Worm (Caenorhabditis elegans) whole organism, L4 larva: Measurements from ENCODE around the gene hic-1.

Experiments used
- D1046.2 ChIP-seq: fragments of 200-800 bp; sonication (Bioruptor generic); IDR thresholded peaks from 2 replicates; pipeline ENCODE4 v1.3.6; 2022; ENCODE audit warnings: missing genetic modification characterization, missing compliant biosample characterization
- F10B5.3 ChIP-seq: sonication (generic microtip); optimal IDR thresholded peaks from 2 replicates; lab custom pipeline; 2016; ENCODE audit warnings: mild to moderate bottlenecking, missing genetic modification characterization, missing compliant biosample characterization
- F26F4.8 ChIP-seq: fragments of 200-800 bp; sonication (Bioruptor generic); conservative IDR thresholded peaks from 2 replicates; pipeline ENCODE4 v1.3.6; 2022; ENCODE audit warnings: missing genetic modification characterization, missing compliant biosample characterization
- F49E8.2 ChIP-seq: sonication (generic microtip); optimal IDR thresholded peaks from 2 replicates; lab custom pipeline; 2016; ENCODE audit warnings: missing compliant biosample characterization, mild to moderate bottlenecking, missing genetic modification characterization, borderline replicate concordance
- R02D3.7 ChIP-seq: fragments of 150-350 bp; sonication (generic microtip); optimal IDR thresholded peaks from 3 replicates; lab custom pipeline; 2014; ENCODE audit warnings: missing biosample characterization, missing genetic modification characterization
- T26A8.4 ChIP-seq: fragments of 200-800 bp; sonication (Bioruptor generic); IDR thresholded peaks from 2 replicates; pipeline ENCODE4 v1.3.6; 2022; ENCODE audit warnings: missing genetic modification characterization, missing compliant biosample characterization
- Y5F2A.4 ChIP-seq: fragments of 200-800 bp; sonication (Bioruptor generic); optimal IDR thresholded peaks from 2 replicates; lab custom pipeline; 2018; ENCODE audit warnings: mild to moderate bottlenecking, missing genetic modification characterization, missing compliant biosample characterization
- Y75B8A.6 ChIP-seq: fragments of 200-800 bp; sonication (Bioruptor generic); IDR thresholded peaks from 2 replicates; pipeline ENCODE4 v1.3.6; 2022; ENCODE audit warnings: missing genetic modification reagents, missing genetic modification characterization, missing compliant biosample characterization
- ZK546.5 ChIP-seq, 2 experiments: sonication (generic microtip); optimal IDR thresholded peaks; 2 replicates each; lab custom pipeline; 2017; ENCODE audit warnings: missing biosample characterization in 2 of 2, missing genetic modification characterization in 2 of 2
- aha-1 ChIP-seq: fragments of 150-350 bp; peaks from one replicate; lab custom pipeline; 2014; ENCODE audit warnings: missing biosample characterization, missing genetic modification characterization
- attf-4 ChIP-seq: sonication (generic microtip); optimal IDR thresholded peaks from 3 replicates; lab custom pipeline; 2017; ENCODE audit warnings: missing biosample characterization, missing genetic modification characterization
- ceh-20 ChIP-seq: fragments of 200-800 bp; sonication (Bioruptor generic); IDR thresholded peaks from 2 replicates; pipeline ENCODE4 v1.3.6; 2022; ENCODE audit warnings: missing genetic modification reagents, missing genetic modification characterization, missing compliant biosample characterization
- ceh-44 ChIP-seq: fragments of 200-800 bp; sonication (Bioruptor generic); IDR thresholded peaks from 2 replicates; pipeline ENCODE4 v1.3.6; 2022; ENCODE audit warnings: missing genetic modification reagents, missing genetic modification characterization, missing compliant biosample characterization
- ces-1 ChIP-seq: fragments of 150-350 bp; sonication (generic microtip); optimal IDR thresholded peaks from 4 replicates; lab custom pipeline; 2014; ENCODE audit warnings: missing biosample characterization, missing genetic modification reagents, missing genetic modification characterization
- cey-2 ChIP-seq: sonication (generic microtip); optimal IDR thresholded peaks from 3 replicates; lab custom pipeline; 2017; ENCODE audit warnings: missing genetic modification characterization, mild to moderate bottlenecking, missing compliant biosample characterization, antibody characterized with exemption, borderline replicate concordance; ENCODE audit not compliant: insufficient read depth
- ctbp-1 ChIP-seq: fragments of 200-800 bp; sonication (Bioruptor generic); IDR thresholded peaks from 2 replicates; pipeline ENCODE4 v1.3.6; 2022; ENCODE audit warnings: missing genetic modification reagents, missing genetic modification characterization, missing compliant biosample characterization
- dmd-6 ChIP-seq: fragments of 200-800 bp; sonication (Bioruptor generic); IDR thresholded peaks from 2 replicates; pipeline ENCODE4 v1.3.6; 2022; ENCODE audit warnings: missing genetic modification reagents, missing genetic modification characterization, missing compliant biosample characterization
- dmd-8 ChIP-seq: fragments of 200-800 bp; sonication (Bioruptor generic); IDR thresholded peaks from 2 replicates; pipeline ENCODE4 v1.3.6; 2022; ENCODE audit warnings: missing genetic modification characterization, missing compliant biosample characterization
- dmd-9 ChIP-seq: fragments of 200-800 bp; sonication (Bioruptor generic); IDR thresholded peaks from 2 replicates; pipeline ENCODE4 v1.3.6; 2022; ENCODE audit warnings: missing genetic modification reagents, missing genetic modification characterization, missing compliant biosample characterization
- duxl-1 ChIP-seq: sonication (generic microtip); optimal IDR thresholded peaks from 2 replicates; lab custom pipeline; 2016; ENCODE audit warnings: mild to moderate bottlenecking, missing genetic modification characterization, moderate library complexity, missing compliant biosample characterization; ENCODE audit not compliant: poor library complexity
- fkh-10 ChIP-seq: fragments of 150-350 bp; optimal IDR thresholded peaks from 2 replicates; lab custom pipeline; 2014; ENCODE audit warnings: missing biosample characterization, missing genetic modification reagents, missing genetic modification characterization
- fos-1 ChIP-seq: fragments of 150-350 bp; optimal IDR thresholded peaks from 2 replicates; lab custom pipeline; 2014; ENCODE audit warnings: missing biosample characterization, missing genetic modification characterization
- gei-8 ChIP-seq: fragments of 200-800 bp; sonication (Bioruptor generic); optimal IDR thresholded peaks from 2 replicates; lab custom pipeline; 2018; ENCODE audit warnings: mild to moderate bottlenecking, missing genetic modification characterization, missing compliant biosample characterization
- hlh-11 ChIP-seq: fragments of 200-800 bp; sonication (Bioruptor generic); optimal IDR thresholded peaks from 2 replicates; lab custom pipeline; 2018; ENCODE audit warnings: mild to moderate bottlenecking, missing genetic modification characterization, missing compliant biosample characterization
- lim-7 ChIP-seq: fragments of 200-800 bp; sonication (Bioruptor generic); IDR thresholded peaks from 2 replicates; pipeline ENCODE4 v1.3.6; 2022; ENCODE audit warnings: missing genetic modification characterization, missing compliant biosample characterization
- lin-1 ChIP-seq: fragments of 200-800 bp; sonication (Bioruptor generic); IDR thresholded peaks from 2 replicates; pipeline ENCODE4 v1.3.6; 2022; ENCODE audit warnings: missing genetic modification reagents, missing genetic modification characterization, missing compliant biosample characterization
- madf-5 ChIP-seq, 2 experiments: fragments of 200-800 bp; sonication (Bioruptor generic); IDR thresholded peaks; 2 replicates each; pipeline ENCODE4 v1.3.6; 2022; ENCODE audit warnings: missing compliant biosample characterization in 2 of 2, missing genetic modification characterization in 2 of 2
- mdl-1 ChIP-seq, 2 experiments: fragments of 150-350 bp in 1 of 2; sonication (generic microtip) in 1 of 2; optimal IDR thresholded peaks; 2 replicates each; lab custom pipeline; 2014 to 2017; ENCODE audit warnings: missing biosample characterization in 2 of 2, missing genetic modification characterization in 2 of 2
- mdt-29 ChIP-seq: fragments of 200-800 bp; sonication (Bioruptor generic); IDR thresholded peaks from 2 replicates; pipeline ENCODE4 v1.3.6; 2022; ENCODE audit warnings: missing genetic modification reagents, missing genetic modification characterization, missing compliant biosample characterization
- mep-1 ChIP-seq: fragments of 150-350 bp; sonication (generic microtip); optimal IDR thresholded peaks from 3 replicates; lab custom pipeline; 2014; ENCODE audit warnings: missing biosample characterization, missing genetic modification characterization
- mes-2 ChIP-seq: sonication (generic microtip); optimal IDR thresholded peaks from 2 replicates; lab custom pipeline; 2016; ENCODE audit warnings: missing genotype, mild to moderate bottlenecking, missing genetic modification characterization, missing compliant biosample characterization; ENCODE audit not compliant: poor library complexity, severe bottlenecking
- mxl-3 ChIP-seq: fragments of 200-800 bp; sonication (Bioruptor generic); optimal IDR thresholded peaks from 2 replicates; lab custom pipeline; 2018; ENCODE audit warnings: mild to moderate bottlenecking, missing genetic modification characterization, missing compliant biosample characterization
- nhr-102 ChIP-seq: sonication (generic microtip); optimal IDR thresholded peaks from 2 replicates; lab custom pipeline; 2016; ENCODE audit warnings: mild to moderate bottlenecking, missing genetic modification characterization, moderate library complexity, missing compliant biosample characterization
- nhr-11 ChIP-seq: fragments of 150-350 bp; optimal IDR thresholded peaks from 2 replicates; lab custom pipeline; 2014; ENCODE audit warnings: missing biosample characterization, missing genetic modification characterization
- nhr-111 ChIP-seq: fragments of 200-800 bp; sonication (Bioruptor generic); optimal IDR thresholded peaks from 2 replicates; lab custom pipeline; 2018; ENCODE audit warnings: mild to moderate bottlenecking, missing genetic modification characterization, missing compliant biosample characterization
- nhr-237 ChIP-seq: sonication (generic microtip); optimal IDR thresholded peaks from 2 replicates; lab custom pipeline; 2017; ENCODE audit warnings: missing biosample characterization, missing genetic modification characterization
- nhr-25 ChIP-seq: sonication (generic microtip); optimal IDR thresholded peaks from 2 replicates; lab custom pipeline; 2017; ENCODE audit warnings: missing genetic modification characterization, mild to moderate bottlenecking, missing compliant biosample characterization, antibody characterized with exemption, moderate library complexity, borderline replicate concordance; ENCODE audit not compliant: insufficient read depth
- nhr-28 ChIP-seq: fragments of 150-350 bp; optimal IDR thresholded peaks from 2 replicates; lab custom pipeline; 2014; ENCODE audit warnings: missing biosample characterization, missing genetic modification characterization
- nhr-41 ChIP-seq: fragments of 200-800 bp; sonication (Bioruptor generic); IDR thresholded peaks from 2 replicates; pipeline ENCODE4 v1.3.6; 2022; ENCODE audit warnings: missing genetic modification reagents, missing genetic modification characterization, missing compliant biosample characterization
- nhr-77 ChIP-seq: fragments of 150-350 bp; optimal IDR thresholded peaks from 2 replicates; lab custom pipeline; 2014; ENCODE audit warnings: missing biosample characterization, missing genetic modification characterization
- pha-4 ChIP-seq, 2 experiments: fragments of 150-350 bp in 1 of 2; fragments of 200-800 bp in 1 of 2; sonication (Bioruptor generic) in 1 of 2; IDR thresholded peaks in 1 of 2; optimal IDR thresholded peaks in 1 of 2; 2 replicates each; pipeline versions ENCODE4 v1.3.6 to Lab custom; 2014 to 2022; ENCODE audit warnings: missing genetic modification characterization in 2 of 2, missing genetic modification reagents in 2 of 2, missing biosample characterization in 1 of 2, missing compliant biosample characterization in 1 of 2
- pqm-1 ChIP-seq: sonication (generic microtip); optimal IDR thresholded peaks from 2 replicates; lab custom pipeline; 2017; ENCODE audit warnings: missing biosample characterization, missing genetic modification characterization
- set-16 ChIP-seq: fragments of 200-800 bp; sonication (Bioruptor generic); IDR thresholded peaks from 2 replicates; pipeline ENCODE4 v1.3.6; 2022; ENCODE audit warnings: missing genetic modification reagents, missing genetic modification characterization, missing compliant biosample characterization
- skn-1 ChIP-seq: fragments of 150-350 bp; optimal IDR thresholded peaks from 2 replicates; lab custom pipeline; 2014; ENCODE audit warnings: missing biosample characterization, missing genetic modification characterization
- spr-1 ChIP-seq: sonication (generic microtip); optimal IDR thresholded peaks from 2 replicates; lab custom pipeline; 2016; ENCODE audit warnings: mild to moderate bottlenecking, missing genetic modification characterization, missing compliant biosample characterization
- unc-130 ChIP-seq: sonication (generic microtip); optimal IDR thresholded peaks from 2 replicates; lab custom pipeline; 2016; ENCODE audit warnings: missing genetic modification reagents, missing genetic modification characterization, missing compliant biosample characterization
- unc-39 ChIP-seq: sonication (generic microtip); optimal IDR thresholded peaks from 2 replicates; lab custom pipeline; 2017; ENCODE audit warnings: missing biosample characterization, missing genetic modification characterization
- unc-62 ChIP-seq, 3 experiments: fragments of 150-350 bp in 1 of 3; sonication (generic microtip); optimal IDR thresholded peaks in 2 of 3; peaks in 1 of 3; 1 replicate in 1 of 3; 2 replicates in 2 of 3; lab custom pipeline; 2014 to 2017; ENCODE audit warnings: missing biosample characterization in 3 of 3, missing genetic modification characterization in 3 of 3, missing genetic modification reagents in 3 of 3, missing genotype in 1 of 3
- ztf-11 ChIP-seq: fragments of 150-350 bp; optimal IDR thresholded peaks from 2 replicates; lab custom pipeline; 2014; ENCODE audit warnings: missing biosample characterization, missing genetic modification characterization

The hic-1 gene

ce11 chrX:6551073-6551652 lies 47.5 kb downstream of the hic-1 start:
- TF ChIP-seq mxl-3 (GFP tag; lab: Kevin White, UChicago) (peak; percentile 14), mdt-29 (GFP tag; lab: Robert Waterston, UW) (no peak), ces-1 (no peak), attf-4 (tag; lab: Kevin White, UChicago) (no peak), nhr-237 (tag; lab: Kevin White, UChicago) (no peak), R02D3.7 (tag; lab: Kevin White, UChicago) (no peak), duxl-1 (tag; lab: Kevin White, UChicago) (no peak), madf-5 (GFP tag; IDR thresholded peaks at IDR 0.05; lab: Robert Waterston, UW) (no peak), ZK546.5 (tag; optimal IDR thresholded peaks at IDR 0.05; lab: Kevin White, UChicago) (no peak), T26A8.4 (no peak), lin-1 (GFP tag; lab: Robert Waterston, UW) (no peak), unc-130 (no peak), fos-1 (tag; lab: Kevin White, UChicago) (no peak), nhr-25 (tag; lab: Kevin White, UChicago) (no peak), pqm-1 (tag; lab: Kevin White, UChicago) (no peak), D1046.2 (GFP tag; lab: Robert Waterston, UW) (no peak), ceh-44 (GFP tag; lab: Robert Waterston, UW) (no peak), mdl-1 (tag; optimal IDR thresholded peaks at IDR 0.05; lab: Kevin White, UChicago) (no peak), nhr-77 (tag; lab: Kevin White, UChicago) (no peak), nhr-111 (GFP tag; lab: Kevin White, UChicago) (no peak), F10B5.3 (tag; lab: Kevin White, UChicago) (no peak), nhr-28 (tag; lab: Kevin White, UChicago) (no peak), ctbp-1 (GFP tag; lab: Robert Waterston, UW) (no peak), Y75B8A.6 (no peak), dmd-9 (GFP tag; lab: Robert Waterston, UW) (no peak), pha-4 (GFP tag; IDR thresholded peaks at IDR 0.05; lab: Robert Waterston, UW) (no peak), pha-4 (tag; optimal IDR thresholded peaks at IDR 0.05; lab: Kevin White, UChicago) (no peak), ztf-11 (tag; lab: Kevin White, UChicago) (no peak), F26F4.8 (GFP tag; lab: Robert Waterston, UW) (no peak), fkh-10 (no peak), spr-1 (tag; lab: Kevin White, UChicago) (no peak), unc-62 (GFP tag; optimal IDR thresholded peaks at IDR 0.05 in 1 of 2; lab: Kevin White, UChicago) (peak in 1 of 2 experiments; percentile 82), unc-62 (tag; optimal IDR thresholded peaks at IDR 0.05; lab: Kevin White, UChicago) (no peak), mes-2 (tag; lab: Kevin White, UChicago) (no peak), hlh-11 (tag; lab: Kevin White, UChicago) (peak; percentile 33), F49E8.2 (no peak), Y5F2A.4 (GFP tag; lab: Kevin White, UChicago) (no peak), nhr-41 (GFP tag; lab: Robert Waterston, UW) (no peak), mep-1 (peak; percentile 20), lim-7 (GFP tag; lab: Robert Waterston, UW) (no peak), gei-8 (GFP tag; lab: Kevin White, UChicago) (no peak), cey-2 (no peak), skn-1 (no peak), set-16 (GFP tag; lab: Robert Waterston, UW) (no peak), nhr-102 (tag; lab: Kevin White, UChicago) (no peak), unc-39 (tag; lab: Kevin White, UChicago) (no peak), nhr-11 (tag; lab: Kevin White, UChicago) (no peak), dmd-8 (GFP tag; lab: Robert Waterston, UW) (no peak), ceh-20 (GFP tag; lab: Robert Waterston, UW) (no peak), dmd-6 (no peak), aha-1 (peak; percentile 51)
